Fruit fly (Drosophila melanogaster) whole organism, wandering third instar larva: ENCODE data around the gene CG14657.

Source experiments
- Abd-B ChIP-seq: fragments of >200 bp; optimal IDR thresholded peaks from 2 replicates; lab custom pipeline; 2017; ENCODE audit warnings: missing biosample characterization, missing genetic modification characterization
- CG32264 ChIP-seq: fragments of 200-800 bp; sonication (Bioruptor generic); optimal IDR thresholded peaks from 2 replicates; lab custom pipeline; 2016; ENCODE audit warnings: missing biosample characterization, missing genetic modification characterization
- CG9705 ChIP-seq: fragments of 200-800 bp; sonication (Bioruptor generic); optimal IDR thresholded peaks from 2 replicates; lab custom pipeline; 2018; ENCODE audit warnings: missing biosample characterization, mild to moderate bottlenecking, missing genetic modification characterization
- CrebA ChIP-seq: fragments of 200-800 bp; sonication (Bioruptor generic); optimal IDR thresholded peaks from 2 replicates; lab custom pipeline; 2016; ENCODE audit warnings: missing biosample characterization, mild to moderate bottlenecking, missing genetic modification characterization, borderline replicate concordance
- Dfd ChIP-seq: fragments of >200 bp; optimal IDR thresholded peaks from 2 replicates; lab custom pipeline; 2017; ENCODE audit warnings: missing biosample characterization, missing genetic modification characterization
- Dif ChIP-seq: fragments of 200-275, 200-300 bp; sonication (Bioruptor generic); optimal IDR thresholded peaks from 2 replicates; lab custom pipeline; 2018; ENCODE audit warnings: missing biosample characterization, missing genetic modification characterization; ENCODE audit not compliant: partially characterized antibody
- GATAd ChIP-seq: sonication (Bioruptor generic); optimal IDR thresholded peaks from 2 replicates; lab custom pipeline; 2016; ENCODE audit warnings: missing biosample characterization, missing genetic modification characterization
- HLH106 ChIP-seq: fragments of 200-800 bp; optimal IDR thresholded peaks from 3 replicates; lab custom pipeline; 2019; ENCODE audit warnings: missing biosample characterization, mild to moderate bottlenecking, missing genetic modification characterization, moderate library complexity
- Hnf4 ChIP-seq: fragments of 200-800 bp; sonication (Bioruptor generic); optimal IDR thresholded peaks from 2 replicates; lab custom pipeline; 2016; ENCODE audit warnings: missing biosample characterization, mild to moderate bottlenecking, missing genetic modification characterization
- Hr78 ChIP-seq: fragments of >200 bp; optimal IDR thresholded peaks from 2 replicates; lab custom pipeline; 2017; ENCODE audit warnings: missing biosample characterization, missing genetic modification characterization
- Hr83 ChIP-seq: fragments of 200-300 bp; sonication (Bioruptor generic); optimal IDR thresholded peaks from 2 replicates; lab custom pipeline; 2016; ENCODE audit warnings: missing biosample characterization, mild to moderate bottlenecking, missing genetic modification characterization, moderate library complexity; ENCODE audit not compliant: poor library complexity, severe bottlenecking
- Jra ChIP-seq: sonication (Bioruptor generic); optimal IDR thresholded peaks from 2 replicates; lab custom pipeline; 2016; ENCODE audit warnings: missing biosample characterization, missing genetic modification characterization
- Mio ChIP-seq: sonication (Bioruptor generic); optimal IDR thresholded peaks from 2 replicates; lab custom pipeline; 2016; ENCODE audit warnings: missing biosample characterization, missing genetic modification characterization
- Myc ChIP-seq: fragments of >200 bp; optimal IDR thresholded peaks from 2 replicates; lab custom pipeline; 2017
- N ChIP-seq: fragments of >200 bp; optimal IDR thresholded peaks from 2 replicates; lab custom pipeline; 2018; ENCODE audit warnings: missing biosample characterization, missing external identifiers, missing genetic modification characterization
- OdsH ChIP-seq: fragments of 200-800 bp; sonication (Bioruptor generic); optimal IDR thresholded peaks from 2 replicates; lab custom pipeline; 2016; ENCODE audit warnings: missing biosample characterization, mild to moderate bottlenecking, missing genetic modification characterization
- Rel ChIP-seq, 2 experiments: fragments of 200-800 bp; sonication (Bioruptor generic) in 1 of 2; optimal IDR thresholded peaks; 2 replicates in 1 of 2; 3 replicates in 1 of 2; lab custom pipeline; 2016 to 2019; ENCODE audit warnings: mild to moderate bottlenecking in 2 of 2, missing biosample characterization in 2 of 2, missing genetic modification characterization in 2 of 2, moderate library complexity in 1 of 2
- Sp1 ChIP-seq: fragments of 200-800 bp; sonication (Bioruptor generic); optimal IDR thresholded peaks from 3 replicates; lab custom pipeline; 2019; ENCODE audit warnings: missing biosample characterization, mild to moderate bottlenecking, missing genetic modification characterization, moderate library complexity
- Vsx2 ChIP-seq: fragments of 200-300, 225-300 bp; sonication (Bioruptor generic); optimal IDR thresholded peaks from 2 replicates; lab custom pipeline; 2018; ENCODE audit warnings: missing biosample characterization, missing genetic modification characterization; ENCODE audit not compliant: partially characterized antibody
- br ChIP-seq: fragments of 200-800 bp; sonication (Bioruptor generic); optimal IDR thresholded peaks from 2 replicates; lab custom pipeline; 2016; ENCODE audit warnings: missing biosample characterization, missing genetic modification characterization
- brk ChIP-seq: fragments of 200-800 bp; sonication (Bioruptor generic); optimal IDR thresholded peaks from 2 replicates; lab custom pipeline; 2016; ENCODE audit warnings: missing biosample characterization, mild to moderate bottlenecking, missing genetic modification characterization
- dl ChIP-seq, 2 experiments: fragments of 175-275, 200-275 bp in 1 of 2; fragments of 200-275 bp in 1 of 2; sonication (Bioruptor generic); optimal IDR thresholded peaks; lab custom pipeline; 2018; ENCODE audit warnings: mild to moderate bottlenecking in 2 of 2, missing biosample characterization in 2 of 2, missing genetic modification characterization in 2 of 2, moderate library complexity in 2 of 2; ENCODE audit not compliant: partially characterized antibody in 2 of 2, insufficient read depth in 1 of 2
- dmrt93B ChIP-seq: fragments of 200-800 bp; sonication (Bioruptor generic); optimal IDR thresholded peaks from 2 replicates; lab custom pipeline; 2018; ENCODE audit warnings: missing biosample characterization, mild to moderate bottlenecking, missing genetic modification characterization
- dsf ChIP-seq: sonication (Bioruptor generic); optimal IDR thresholded peaks from 2 replicates; lab custom pipeline; 2016; ENCODE audit warnings: missing biosample characterization, missing genetic modification characterization, borderline replicate concordance
- ey ChIP-seq: fragments of 200-800 bp; sonication (Bioruptor generic); optimal IDR thresholded peaks from 2 replicates; lab custom pipeline; 2016; ENCODE audit warnings: missing biosample characterization, missing genetic modification characterization
- foxo ChIP-seq, 2 experiments: fragments of 200-800 bp; sonication (Bioruptor generic); optimal IDR thresholded peaks; 2 replicates in 1 of 2; 3 replicates in 1 of 2; lab custom pipeline; 2016 to 2017; ENCODE audit warnings: missing biosample characterization in 2 of 2, missing genetic modification characterization in 2 of 2
- fru ChIP-seq: fragments of 200-800 bp; sonication (Bioruptor generic); optimal IDR thresholded peaks from 3 replicates; lab custom pipeline; 2016; ENCODE audit warnings: missing biosample characterization, mild to moderate bottlenecking, missing genetic modification characterization
- h ChIP-seq: fragments of 200-800 bp; sonication (Bioruptor generic); optimal IDR thresholded peaks from 3 replicates; lab custom pipeline; 2016; ENCODE audit warnings: missing biosample characterization, mild to moderate bottlenecking, missing genetic modification characterization
- jim ChIP-seq: fragments of 175-275, 200-325 bp; sonication (Bioruptor generic); optimal IDR thresholded peaks from 2 replicates; lab custom pipeline; 2016; ENCODE audit warnings: missing biosample characterization, mild to moderate bottlenecking, missing genetic modification characterization
- lola ChIP-seq: fragments of >200 bp; optimal IDR thresholded peaks from 2 replicates; lab custom pipeline; 2017; ENCODE audit warnings: missing biosample characterization, missing genetic modification characterization
- pan ChIP-seq: fragments of >200 bp; optimal IDR thresholded peaks from 2 replicates; lab custom pipeline; 2017
- psq ChIP-seq: fragments of 200-800 bp; sonication (Bioruptor generic); optimal IDR thresholded peaks from 3 replicates; lab custom pipeline; 2017; ENCODE audit warnings: missing biosample characterization, mild to moderate bottlenecking, missing genetic modification characterization, moderate library complexity
- rgr ChIP-seq: fragments of 200-800 bp; sonication (Bioruptor generic); optimal IDR thresholded peaks from 3 replicates; lab custom pipeline; 2016; ENCODE audit warnings: missing biosample characterization, mild to moderate bottlenecking, missing genetic modification characterization
- sage ChIP-seq: fragments of 200-800 bp; sonication (Bioruptor generic); optimal IDR thresholded peaks from 2 replicates; lab custom pipeline; 2016; ENCODE audit warnings: missing biosample characterization, mild to moderate bottlenecking, missing genetic modification characterization
- sv ChIP-seq: fragments of 200-800 bp; sonication (Bioruptor generic); optimal IDR thresholded peaks from 3 replicates; lab custom pipeline; 2016; ENCODE audit warnings: missing biosample characterization, missing genetic modification characterization
- tai ChIP-seq: sonication (Bioruptor generic); optimal IDR thresholded peaks from 2 replicates; lab custom pipeline; 2016; ENCODE audit warnings: missing biosample characterization, missing genetic modification characterization
- usp ChIP-seq: fragments of >200 bp; optimal IDR thresholded peaks from 2 replicates; lab custom pipeline; 2017; ENCODE audit warnings: missing biosample characterization, missing genetic modification characterization
- woc ChIP-seq: sonication (Bioruptor generic); optimal IDR thresholded peaks from 2 replicates; lab custom pipeline; 2016; ENCODE audit warnings: missing biosample characterization, mild to moderate bottlenecking, missing genetic modification characterization

CG14657 gene

DNA sequence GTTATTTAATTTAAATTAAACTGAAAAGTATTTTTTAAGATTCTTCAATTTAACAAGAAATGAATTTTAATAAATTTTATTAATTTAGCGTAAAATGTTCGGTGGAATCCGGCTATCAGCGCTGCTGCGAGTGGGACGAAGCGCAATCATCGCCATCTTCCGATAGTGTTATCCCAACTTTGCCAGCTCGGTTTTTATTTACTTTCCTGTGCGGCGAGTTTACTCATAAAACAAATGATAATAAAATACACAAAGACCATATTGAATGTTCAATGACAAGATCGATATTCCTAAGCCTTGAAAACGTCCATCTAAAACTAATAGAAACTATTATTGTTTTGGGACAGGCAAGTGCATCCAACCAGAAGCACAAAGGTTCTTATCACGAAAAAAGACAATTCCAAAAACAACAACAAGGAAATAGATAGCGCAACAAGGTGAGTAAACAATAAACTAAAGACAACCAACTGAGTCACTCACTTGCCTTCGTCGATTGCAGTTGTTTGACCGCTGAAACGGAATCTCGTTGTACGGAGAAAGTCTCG lies 8.0 kb downstream of the CG14657 start:
- TF ChIP-seq Hr78 (GFP tag; lab: Kevin White, UChicago) (no peak), brk (no peak), woc (GFP tag; lab: Kevin White, UChicago) (peak; percentile 51), dl (GFP tag; optimal IDR thresholded peaks at IDR 0.05; lab: Kevin White, UChicago; ENCODE audit: insufficient read depth in 1 of 2, partially characterized antibody in 2 of 2) (no peak), ey (GFP tag; lab: Kevin White, UChicago) (no peak), Rel (GFP tag; optimal IDR thresholded peaks at IDR 0.05; lab: Kevin White, UChicago) (no peak), Rel (tag; optimal IDR thresholded peaks at IDR 0.05; lab: Kevin White, UChicago) (peak; percentile 48), Hr83 (GFP tag; lab: Kevin White, UChicago) (peak; percentile 72), tai (GFP tag; lab: Kevin White, UChicago) (peak; percentile 12), pan (lab: Kevin White, UChicago) (no peak), Dfd (no peak), sage (no peak), CG9705 (GFP tag; lab: Kevin White, UChicago) (peak; percentile 16), HLH106 (tag; lab: Kevin White, UChicago) (no peak), rgr (peak; percentile 41), Abd-B (GFP tag; lab: Kevin White, UChicago) (no peak), CrebA (GFP tag; lab: Kevin White, UChicago) (no peak), Dif (GFP tag; lab: Kevin White, UChicago) (no peak), usp (no peak), sv (GFP tag; lab: Kevin White, UChicago) (no peak), GATAd (GFP tag; lab: Kevin White, UChicago) (no peak), fru (GFP tag; lab: Kevin White, UChicago) (peak; percentile 28), Sp1 (GFP tag; lab: Kevin White, UChicago) (peak; percentile 37), Hnf4 (peak; percentile 51), jim (GFP tag; lab: Kevin White, UChicago) (no peak), h (GFP tag; lab: Kevin White, UChicago) (peak; percentile 25), OdsH (GFP tag; lab: Kevin White, UChicago) (peak; percentile 24), dmrt93B (GFP tag; lab: Kevin White, UChicago) (no peak), N (no peak), foxo (GFP tag; optimal IDR thresholded peaks at IDR 0.05; lab: Kevin White, UChicago) (no peak), br (GFP tag; lab: Kevin White, UChicago) (peak; percentile 28), Mio (GFP tag; lab: Kevin White, UChicago) (no peak), Myc (lab: Kevin White, UChicago) (no peak), lola (no peak), dsf (no peak), Jra (no peak), psq (peak; percentile 19), Vsx2 (GFP tag; lab: Kevin White, UChicago) (no peak), CG32264 (peak; percentile 37)

DNA sequence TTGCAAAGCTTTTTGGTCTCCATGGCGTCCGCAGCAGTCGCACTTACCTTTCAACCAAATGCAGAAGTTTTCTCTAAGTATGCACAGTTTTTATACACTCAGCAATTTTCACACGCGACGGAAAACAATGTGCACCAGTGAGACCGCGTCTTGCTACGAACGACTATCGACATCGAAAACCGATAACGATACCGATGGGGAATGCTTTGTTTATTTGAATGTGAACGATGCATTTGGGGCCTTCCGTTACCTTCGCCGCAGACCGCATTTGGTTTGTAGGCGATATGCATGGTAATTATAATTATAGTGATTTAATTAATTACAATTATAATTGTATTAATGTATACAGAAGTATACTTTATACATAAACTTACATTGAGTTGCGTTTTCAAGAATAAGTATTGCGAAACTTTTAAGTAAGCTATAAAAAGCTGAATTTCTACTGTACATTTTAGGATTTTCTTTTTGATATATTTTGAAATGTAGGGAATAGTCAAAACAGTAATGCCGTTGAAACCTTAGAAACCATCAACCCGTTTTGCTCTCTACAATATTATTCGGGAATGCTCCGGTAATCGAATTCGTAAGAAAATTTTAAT lies 9.2 kb downstream of the CG14657 start, which contains the start of the genes Hus1-like and ctrip:
Gene Hus1-like (minus strand): TSS at position 161 of the 599 bp plus-strand sequence.
Gene ctrip (minus strand): TSS at position 161 of the 599 bp plus-strand sequence.
- peak; percentile 9 for TF ChIP-seq HLH106 (tag; lab: Kevin White, UChicago)
- no peak for TF ChIP-seq Dfd
- TF ChIP-seq Jra: no peak
- no peak for TF ChIP-seq fru (GFP tag; lab: Kevin White, UChicago)
- TF ChIP-seq brk: no peak
- TF ChIP-seq jim (GFP tag; lab: Kevin White, UChicago): no peak
- no peak for TF ChIP-seq CG9705 (GFP tag; lab: Kevin White, UChicago)
- TF ChIP-seq Myc (lab: Kevin White, UChicago): peak; percentile 7
- TF ChIP-seq OdsH (GFP tag; lab: Kevin White, UChicago): peak; percentile 8
- TF ChIP-seq ey (GFP tag; lab: Kevin White, UChicago): no peak
- no peak for TF ChIP-seq Hnf4
- TF ChIP-seq sv (GFP tag; lab: Kevin White, UChicago): no peak
- no peak for TF ChIP-seq Vsx2 (GFP tag; lab: Kevin White, UChicago)
- TF ChIP-seq Rel (GFP tag; optimal IDR thresholded peaks at IDR 0.05; lab: Kevin White, UChicago): no peak
- peak; percentile 54 for TF ChIP-seq Rel (tag; optimal IDR thresholded peaks at IDR 0.05; lab: Kevin White, UChicago)
- no peak for TF ChIP-seq dl (GFP tag; optimal IDR thresholded peaks at IDR 0.05; lab: Kevin White, UChicago; ENCODE audit: insufficient read depth in 1 of 2, partially characterized antibody in 2 of 2)
- TF ChIP-seq h (GFP tag; lab: Kevin White, UChicago): peak; percentile 35
- no peak for TF ChIP-seq CG32264
- no peak for TF ChIP-seq Hr83 (GFP tag; lab: Kevin White, UChicago)
- no peak for TF ChIP-seq sage
- TF ChIP-seq rgr: peak; percentile 31
- TF ChIP-seq dsf: no peak
- TF ChIP-seq psq: no peak
- TF ChIP-seq lola: no peak
- TF ChIP-seq tai (GFP tag; lab: Kevin White, UChicago): no peak
- TF ChIP-seq CrebA (GFP tag; lab: Kevin White, UChicago): no peak
- no peak for TF ChIP-seq br (GFP tag; lab: Kevin White, UChicago)
- no peak for TF ChIP-seq usp
- peak; percentile 33 for TF ChIP-seq woc (GFP tag; lab: Kevin White, UChicago)
- TF ChIP-seq N: no peak
- TF ChIP-seq GATAd (GFP tag; lab: Kevin White, UChicago): no peak
- peak; percentile 43 for TF ChIP-seq Sp1 (GFP tag; lab: Kevin White, UChicago)
- TF ChIP-seq foxo (GFP tag; optimal IDR thresholded peaks at IDR 0.05; lab: Kevin White, UChicago): no peak
